Fruit fly (Drosophila melanogaster) whole organism, embryonic: Measurements from ENCODE around the gene Pp2A-29B.

Source experiments
- Adf1 ChIP-seq: fragments of 200-800 bp; sonication (Bioruptor generic); IDR thresholded peaks from 2 replicates; pipeline ENCODE4 v1.3.6; 2022; ENCODE audit warnings: missing biosample characterization, missing genetic modification characterization
- B-H2 ChIP-seq: fragments of 200-800 bp; sonication (Bioruptor generic); optimal IDR thresholded peaks from 2 replicates; lab custom pipeline; 2018; ENCODE audit warnings: missing biosample characterization, mild to moderate bottlenecking, missing genetic modification characterization
- CG10274 ChIP-seq: fragments of 200-800 bp; sonication (Bioruptor generic); optimal IDR thresholded peaks from 3 replicates; lab custom pipeline; 2017; ENCODE audit warnings: missing biosample characterization, mild to moderate bottlenecking, missing genetic modification characterization
- CG10321 ChIP-seq: fragments of 200-800 bp; sonication (Bioruptor generic); IDR thresholded peaks from 2 replicates; pipeline ENCODE4 v1.3.6; 2022; ENCODE audit warnings: missing biosample characterization, missing genetic modification characterization
- CG10366 ChIP-seq: fragments of 200-800 bp; sonication (Bioruptor generic); IDR thresholded peaks from 2 replicates; pipeline ENCODE4 v1.3.6; 2022; ENCODE audit warnings: missing biosample characterization, missing genetic modification characterization
- CG10431 ChIP-seq: fragments of 200-800 bp; sonication (Bioruptor generic); optimal IDR thresholded peaks from 3 replicates; lab custom pipeline; 2018; ENCODE audit warnings: missing biosample characterization, mild to moderate bottlenecking, missing genetic modification characterization
- CG10565 ChIP-seq: fragments of 200-800 bp; sonication (Bioruptor generic); optimal IDR thresholded peaks from 3 replicates; lab custom pipeline; 2016; ENCODE audit warnings: missing biosample characterization, mild to moderate bottlenecking, missing genetic modification characterization
- CG11560 ChIP-seq: fragments of 200-800 bp; sonication (Bioruptor generic); IDR thresholded peaks from 3 replicates; pipeline ENCODE4 v1.3.6; 2022; ENCODE audit warnings: missing biosample characterization, missing genetic modification characterization
- CG11695 ChIP-seq: fragments of 200-800 bp; sonication (Bioruptor generic); IDR thresholded peaks from 3 replicates; pipeline ENCODE4 v1.3.6; 2022; ENCODE audit warnings: missing biosample characterization, missing genetic modification characterization
- CG14014 ChIP-seq: fragments of 200-800 bp; sonication (Bioruptor generic); IDR thresholded peaks from 2 replicates; pipeline ENCODE4 v1.3.6; 2022; ENCODE audit warnings: missing biosample characterization, missing genetic modification characterization
- CG16815 ChIP-seq: fragments of 200-800 bp; sonication (Bioruptor generic); optimal IDR thresholded peaks from 3 replicates; lab custom pipeline; 2017; ENCODE audit warnings: missing biosample characterization, mild to moderate bottlenecking, missing genetic modification characterization
- CG16863 ChIP-seq: fragments of 200-800 bp; sonication (Bioruptor generic); optimal IDR thresholded peaks from 3 replicates; lab custom pipeline; 2016; ENCODE audit warnings: missing biosample characterization, missing genetic modification characterization
- CG17361 ChIP-seq: fragments of 200-800 bp; sonication (Bioruptor generic); IDR thresholded peaks from 3 replicates; pipeline ENCODE4 v1.3.6; 2022; ENCODE audit warnings: missing biosample characterization, missing genetic modification characterization
- CG17612 ChIP-seq: fragments of 200-800 bp; sonication (Bioruptor generic); IDR thresholded peaks from 2 replicates; pipeline ENCODE4 v1.3.6; 2022; ENCODE audit warnings: missing biosample characterization, missing genetic modification characterization
- CG1792 ChIP-seq: fragments of 200-800 bp; sonication (Bioruptor generic); optimal IDR thresholded peaks from 2 replicates; lab custom pipeline; 2016; ENCODE audit warnings: missing biosample characterization, missing genetic modification characterization
- CG2712 ChIP-seq: fragments of 200-800 bp; optimal IDR thresholded peaks from 3 replicates; lab custom pipeline; 2019; ENCODE audit warnings: missing biosample characterization, mild to moderate bottlenecking, missing genetic modification characterization, moderate library complexity
- CG2875 ChIP-seq: fragments of 200-800 bp; sonication (Bioruptor generic); optimal IDR thresholded peaks from 2 replicates; lab custom pipeline; 2017; ENCODE audit warnings: missing biosample characterization, mild to moderate bottlenecking, missing genetic modification characterization, missing genetic modification reagents
- CG30431 ChIP-seq: fragments of 200-800 bp; sonication (Bioruptor generic); optimal IDR thresholded peaks from 2 replicates; lab custom pipeline; 2017; ENCODE audit warnings: missing biosample characterization, missing genetic modification characterization
- CG32532 ChIP-seq: fragments of 200-800 bp; sonication (Bioruptor generic); IDR thresholded peaks from 2 replicates; pipeline ENCODE4 v1.3.6; 2022; ENCODE audit warnings: missing biosample characterization, missing genetic modification characterization
- CG32772 ChIP-seq: fragments of 200-800 bp; sonication (Bioruptor generic); IDR thresholded peaks from 2 replicates; pipeline ENCODE4 v1.3.6; 2022; ENCODE audit warnings: missing biosample characterization, missing genetic modification characterization
- CG34224 ChIP-seq: fragments of 200-800 bp; sonication (Bioruptor generic); IDR thresholded peaks from 3 replicates; pipeline ENCODE4 v1.3.6; 2022; ENCODE audit warnings: missing biosample characterization, missing genetic modification characterization; ENCODE audit not compliant: partially characterized antibody
- CG4820 ChIP-seq: fragments of 200-800 bp; sonication (Bioruptor generic); optimal IDR thresholded peaks from 3 replicates; lab custom pipeline; 2016; ENCODE audit warnings: missing biosample characterization, missing genetic modification characterization
- CG8290 ChIP-seq, 3 experiments: fragments of 200-800 bp; sonication (Bioruptor generic); optimal IDR thresholded peaks; 2 replicates each; lab custom pipeline; 2016 to 2019; ENCODE audit warnings: missing biosample characterization in 3 of 3, missing genetic modification characterization in 3 of 3, mild to moderate bottlenecking in 2 of 3, moderate library complexity in 1 of 3
- CG9215 ChIP-seq: fragments of 200-800 bp; sonication (Bioruptor generic); IDR thresholded peaks from 2 replicates; pipeline ENCODE4 v1.3.6; 2022; ENCODE audit warnings: missing biosample characterization, missing genetic modification characterization
- Doc3 ChIP-seq: fragments of 200-800 bp; sonication (Bioruptor generic); IDR thresholded peaks from 3 replicates; pipeline ENCODE4 v1.3.6; 2022; ENCODE audit warnings: missing biosample characterization, missing genetic modification characterization; ENCODE audit not compliant: partially characterized antibody
- Dref ChIP-seq: fragments of 200-800 bp; sonication (Bioruptor generic); IDR thresholded peaks from 2 replicates; pipeline ENCODE4 v1.3.6; 2022; ENCODE audit warnings: missing biosample characterization, missing genetic modification characterization
- H15 ChIP-seq: fragments of 200-800 bp; sonication (Bioruptor generic); IDR thresholded peaks from 3 replicates; pipeline ENCODE4 v1.3.6; 2022; ENCODE audit warnings: missing biosample characterization, missing genetic modification characterization
- HLH4C ChIP-seq: fragments of 200-800 bp; sonication (Bioruptor generic); IDR thresholded peaks from 3 replicates; pipeline ENCODE4 v1.3.6; 2022; ENCODE audit warnings: missing biosample characterization, missing genetic modification characterization; ENCODE audit not compliant: partially characterized antibody
- HLH54F ChIP-seq: fragments of 200-800 bp; sonication (Bioruptor generic); optimal IDR thresholded peaks from 3 replicates; lab custom pipeline; 2016; ENCODE audit warnings: missing biosample characterization, missing genetic modification characterization
- Nf-YB ChIP-seq: fragments of 200-800 bp; sonication (Bioruptor generic); optimal IDR thresholded peaks from 3 replicates; lab custom pipeline; 2019; ENCODE audit warnings: missing biosample characterization, mild to moderate bottlenecking, missing genetic modification characterization, moderate library complexity
- Sin3A ChIP-seq: fragments of >200 bp; optimal IDR thresholded peaks from 2 replicates; lab custom pipeline; 2018
- Sry-β ChIP-seq: fragments of 200-800 bp; sonication (Bioruptor generic); optimal IDR thresholded peaks from 2 replicates; lab custom pipeline; 2018; ENCODE audit warnings: missing biosample characterization, mild to moderate bottlenecking, missing genetic modification characterization, moderate library complexity
- bcd ChIP-seq: fragments of 200-800 bp; sonication (Bioruptor generic); optimal IDR thresholded peaks from 2 replicates; lab custom pipeline; 2017; ENCODE audit warnings: missing biosample characterization, mild to moderate bottlenecking, missing genetic modification characterization
- btn ChIP-seq: fragments of 200-800 bp; sonication (Bioruptor generic); optimal IDR thresholded peaks from 2 replicates; lab custom pipeline; 2016; ENCODE audit warnings: missing biosample characterization, missing genetic modification characterization
- cad ChIP-seq: fragments of >200 bp; optimal IDR thresholded peaks from 2 replicates; lab custom pipeline; 2017; ENCODE audit warnings: missing biosample characterization, missing genetic modification characterization
- da ChIP-seq: fragments of 200-800 bp; sonication (Bioruptor generic); optimal IDR thresholded peaks from 2 replicates; lab custom pipeline; 2016; ENCODE audit warnings: missing biosample characterization, missing genetic modification characterization
- exex ChIP-seq: fragments of 200-800 bp; sonication (Bioruptor generic); optimal IDR thresholded peaks from 4 replicates; lab custom pipeline; 2018; ENCODE audit warnings: missing biosample characterization, mild to moderate bottlenecking, missing genetic modification characterization, moderate library complexity
- gem ChIP-seq: fragments of 200-800 bp; sonication (Bioruptor generic); optimal IDR thresholded peaks from 2 replicates; lab custom pipeline; 2019; ENCODE audit warnings: missing biosample characterization, mild to moderate bottlenecking, missing genetic modification characterization, moderate library complexity
- grau ChIP-seq: fragments of 200-800 bp; optimal IDR thresholded peaks from 3 replicates; lab custom pipeline; 2019; ENCODE audit warnings: missing biosample characterization, mild to moderate bottlenecking, missing genetic modification characterization, moderate library complexity
- lmd ChIP-seq: fragments of 200-800 bp; sonication (Bioruptor generic); IDR thresholded peaks from 2 replicates; pipeline ENCODE4 v1.3.6; 2022; ENCODE audit warnings: missing biosample characterization, missing genetic modification characterization
- luna ChIP-seq: fragments of 200-800 bp; sonication (Bioruptor generic); optimal IDR thresholded peaks from 2 replicates; lab custom pipeline; 2016; ENCODE audit warnings: missing biosample characterization, missing genetic modification characterization
- mld ChIP-seq: fragments of 200-800 bp; sonication (Bioruptor generic); IDR thresholded peaks from 3 replicates; pipeline ENCODE4 v1.3.6; 2022; ENCODE audit warnings: missing biosample characterization, missing genetic modification characterization; ENCODE audit not compliant: partially characterized antibody
- nerfin-2 ChIP-seq: fragments of 200-800 bp; sonication (Bioruptor generic); IDR thresholded peaks from 2 replicates; pipeline ENCODE4 v1.3.6; 2022; ENCODE audit warnings: missing biosample characterization, missing genetic modification characterization; ENCODE audit not compliant: partially characterized antibody
- schlank ChIP-seq: fragments of 200-800 bp; sonication (Bioruptor generic); optimal IDR thresholded peaks from 2 replicates; lab custom pipeline; 2018; ENCODE audit warnings: missing biosample characterization, mild to moderate bottlenecking, missing genetic modification characterization
- scrt ChIP-seq: fragments of 200-800 bp; sonication (Bioruptor generic); optimal IDR thresholded peaks from 2 replicates; lab custom pipeline; 2018; ENCODE audit warnings: missing biosample characterization, mild to moderate bottlenecking, missing genetic modification characterization, moderate library complexity
- sd ChIP-seq: fragments of 200-800 bp; sonication (Bioruptor generic); optimal IDR thresholded peaks from 3 replicates; lab custom pipeline; 2018; ENCODE audit warnings: missing biosample characterization, mild to moderate bottlenecking, missing genetic modification characterization, moderate library complexity
- sna ChIP-seq: fragments of 200-800 bp; sonication (Bioruptor generic); IDR thresholded peaks from 2 replicates; pipeline ENCODE4 v1.3.6; 2022; ENCODE audit warnings: missing biosample characterization, missing genetic modification characterization; ENCODE audit not compliant: partially characterized antibody
- tup ChIP-seq: fragments of 200-800 bp; sonication (Bioruptor generic); optimal IDR thresholded peaks from 2 replicates; lab custom pipeline; 2016; ENCODE audit warnings: missing biosample characterization, mild to moderate bottlenecking, missing genetic modification characterization, moderate library complexity
- unc-4 ChIP-seq: fragments of 200-800 bp; sonication (Bioruptor generic); IDR thresholded peaks from 2 replicates; pipeline ENCODE4 v1.3.6; 2022; ENCODE audit warnings: missing biosample characterization, missing genetic modification characterization; ENCODE audit not compliant: partially characterized antibody
- unpg ChIP-seq: fragments of 200-800 bp; sonication (Bioruptor generic); optimal IDR thresholded peaks from 3 replicates; lab custom pipeline; 2018; ENCODE audit warnings: missing biosample characterization, mild to moderate bottlenecking, missing genetic modification characterization, moderate library complexity

The Pp2A-29B gene

DNA sequence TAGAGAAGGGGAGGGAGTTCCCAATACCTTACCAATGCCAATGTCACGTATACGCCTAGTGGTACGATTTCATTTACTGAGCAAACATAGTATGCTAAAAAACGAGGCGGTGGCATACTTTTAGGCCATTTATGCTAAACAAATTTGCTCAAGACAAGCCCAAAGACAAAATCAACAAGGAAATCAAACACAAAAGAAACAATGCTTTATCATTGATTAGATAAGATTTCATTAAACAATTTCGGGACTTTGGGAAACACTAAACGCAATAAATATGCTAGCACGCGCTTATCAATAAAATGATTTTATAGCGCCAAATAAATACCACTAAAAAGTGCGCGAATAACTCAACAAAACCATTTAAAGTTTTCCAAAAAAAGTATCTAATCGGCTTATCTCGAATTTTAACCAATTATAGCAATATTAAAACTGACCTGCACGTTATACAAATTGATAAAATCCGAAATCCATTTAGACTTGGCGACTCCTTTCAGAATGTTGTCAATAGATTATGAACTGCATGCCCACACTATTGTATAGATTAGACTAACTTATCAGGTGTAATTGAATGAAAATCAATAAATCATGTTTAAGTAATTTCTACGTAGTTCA is 15.2 kb upstream of the Pp2A-29B start (continued):
- TF ChIP-seq grau (tag; lab: Kevin White, UChicago) (peak; percentile 25), luna (GFP tag; lab: Kevin White, UChicago) (peak; percentile 35), CG2875 (GFP tag; lab: Kevin White, UChicago) (no peak), Doc3 (GFP tag; lab: Robert Waterston, UW) (no peak), CG10321 (GFP tag; lab: Robert Waterston, UW) (no peak), CG1792 (GFP tag; lab: Kevin White, UChicago) (no peak), CG14014 (GFP tag; lab: Robert Waterston, UW) (peak; percentile 52; the same call in 1 of the 2 replicates), B-H2 (GFP tag; lab: Kevin White, UChicago) (peak; percentile 49), CG10274 (GFP tag; lab: Kevin White, UChicago) (no peak), schlank (tag; lab: Kevin White, UChicago) (peak; percentile 36), gem (tag; lab: Kevin White, UChicago) (peak; percentile 50), CG34224 (GFP tag; lab: Robert Waterston, UW) (no peak), unpg (GFP tag; lab: Kevin White, UChicago) (peak; percentile 46), Sry-β (GFP tag; lab: Kevin White, UChicago) (no peak), CG10366 (no peak), Dref (GFP tag; lab: Robert Waterston, UW) (no peak), scrt (GFP tag; lab: Kevin White, UChicago) (peak; percentile 49), btn (GFP tag; lab: Kevin White, UChicago) (no peak), CG17361 (GFP tag; lab: Robert Waterston, UW) (no peak), CG17612 (GFP tag; lab: Robert Waterston, UW) (no peak), tup (GFP tag; lab: Kevin White, UChicago) (no peak), CG32772 (GFP tag; lab: Robert Waterston, UW) (no peak), da (no peak), Sin3A (lab: Kevin White, UChicago) (no peak), CG10431 (GFP tag; lab: Kevin White, UChicago) (no peak), nerfin-2 (GFP tag; lab: Robert Waterston, UW) (no peak), CG11560 (tag; lab: Robert Waterston, UW) (no peak), CG32532 (GFP tag; lab: Robert Waterston, UW) (no peak), sna (no peak), CG30431 (no peak), mld (GFP tag; lab: Robert Waterston, UW) (no peak), H15 (no peak), CG10565 (GFP tag; lab: Kevin White, UChicago) (no peak), Adf1 (GFP tag; lab: Robert Waterston, UW) (no peak), bcd (GFP tag; lab: Kevin White, UChicago) (no peak), Nf-YB (GFP tag; lab: Kevin White, UChicago) (peak; percentile 3), lmd (no peak), HLH4C (no peak), cad (GFP tag; lab: Kevin White, UChicago) (no peak), CG2712 (tag; lab: Kevin White, UChicago) (no peak), HLH54F (GFP tag; lab: Kevin White, UChicago) (no peak), CG8290 (GFP tag; optimal IDR thresholded peaks at IDR 0.05; lab: Kevin White, UChicago) (no peak), CG8290 (tag; optimal IDR thresholded peaks at IDR 0.05; lab: Kevin White, UChicago) (peak in 1 of 2 experiments; percentile 63), CG11695 (GFP tag; lab: Robert Waterston, UW) (peak; percentile 7; the same call in 1 of the 3 replicates), unc-4 (GFP tag; lab: Robert Waterston, UW) (no peak), sd (tag; lab: Kevin White, UChicago) (peak; percentile 95), CG16863 (GFP tag; lab: Kevin White, UChicago) (peak; percentile 10), CG9215 (GFP tag; lab: Robert Waterston, UW) (no peak), CG4820 (GFP tag; lab: Kevin White, UChicago) (no peak), exex (tag; lab: Kevin White, UChicago) (peak; percentile 88), CG16815 (no peak)
